Worm (Caenorhabditis elegans): ENCODE measurements around the gene F31B12.4.

DNA sequence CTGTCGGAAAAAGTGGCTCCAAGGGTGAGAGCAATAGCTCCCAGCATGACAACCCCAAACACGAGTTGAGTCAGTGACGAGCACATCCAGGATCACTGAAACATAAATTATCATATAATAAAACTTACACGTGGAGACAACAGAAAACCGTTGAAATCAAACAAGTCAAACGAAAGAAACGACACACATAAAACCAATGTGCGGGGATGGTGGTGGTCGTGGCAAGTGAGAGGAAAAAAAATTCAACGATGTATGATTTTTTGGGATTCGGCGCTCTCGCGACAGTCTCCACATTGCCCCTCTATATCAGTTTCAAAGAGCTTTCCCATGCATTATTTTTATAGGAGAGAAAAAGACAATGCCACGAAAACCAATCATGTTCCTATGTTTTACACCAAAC lies 20.7 kb upstream of the F31B12.4 start, which contains the start of gene clc-4:
- TF ChIP-seq unc-39 (tag; optimal IDR thresholded peaks at IDR 0.05) (no peak), elt-1 (tag; optimal IDR thresholded peaks at IDR 0.05) (no peak), mdl-1 (tag; optimal IDR thresholded peaks at IDR 0.05) (no peak), nhr-10 (tag; optimal IDR thresholded peaks at IDR 0.05) (no peak), unc-62 (GFP tag; optimal IDR thresholded peaks at IDR 0.05) (no peak), alr-1 (tag; optimal IDR thresholded peaks at IDR 0.05) (no peak), nhr-77 (tag; optimal IDR thresholded peaks at IDR 0.05) (no peak), fos-1 (tag; optimal IDR thresholded peaks at IDR 0.05) (no peak)

All from whole organism, L2 larva.